Fruit fly (Drosophila melanogaster) whole organism, embryonic: ENCODE data around the gene CG32483.

Experiments used
- Bgb ChIP-seq: fragments of 200-800 bp; sonication (Bioruptor generic); IDR thresholded peaks from 2 replicates; pipeline ENCODE4 v1.3.6; 2022; ENCODE audit warnings: missing biosample characterization, missing genetic modification characterization; ENCODE audit not compliant: partially characterized antibody
- BtbVII ChIP-seq: fragments of 200-800 bp; sonication (Bioruptor generic); optimal IDR thresholded peaks from 3 replicates; lab custom pipeline; 2017; ENCODE audit warnings: missing biosample characterization, mild to moderate bottlenecking, missing genetic modification characterization
- CG10979 ChIP-seq: fragments of 200-800 bp; sonication (Bioruptor generic); optimal IDR thresholded peaks from 2 replicates; lab custom pipeline; 2018; ENCODE audit warnings: missing biosample characterization, mild to moderate bottlenecking, missing genetic modification characterization, moderate library complexity
- CG11504 ChIP-seq: fragments of 200-800 bp; sonication (Bioruptor generic); optimal IDR thresholded peaks from 3 replicates; lab custom pipeline; 2019; ENCODE audit warnings: missing biosample characterization, mild to moderate bottlenecking, missing genetic modification characterization, moderate library complexity
- CG12155 ChIP-seq: fragments of 200-800 bp; sonication (Bioruptor generic); optimal IDR thresholded peaks from 3 replicates; lab custom pipeline; 2016; ENCODE audit warnings: missing biosample characterization, missing genetic modification characterization
- CG14710 ChIP-seq: fragments of 200-800 bp; sonication (Bioruptor generic); optimal IDR thresholded peaks from 3 replicates; lab custom pipeline; 2019; ENCODE audit warnings: missing biosample characterization, mild to moderate bottlenecking, missing genetic modification characterization, moderate library complexity
- CG15011 ChIP-seq: fragments of 200-800 bp; sonication (Bioruptor generic); optimal IDR thresholded peaks from 3 replicates; lab custom pipeline; 2018; ENCODE audit warnings: missing biosample characterization, mild to moderate bottlenecking, missing genetic modification characterization
- CG1602 ChIP-seq: fragments of 200-800 bp; sonication (Bioruptor generic); optimal IDR thresholded peaks from 3 replicates; lab custom pipeline; 2016; ENCODE audit warnings: missing biosample characterization, missing genetic modification characterization
- CG17568 ChIP-seq: fragments of 200-800 bp; sonication (Bioruptor generic); optimal IDR thresholded peaks from 2 replicates; lab custom pipeline; 2018; ENCODE audit warnings: missing biosample characterization, mild to moderate bottlenecking, missing genetic modification characterization, moderate library complexity
- CG18599 ChIP-seq: fragments of 200-800 bp; sonication (Bioruptor generic); optimal IDR thresholded peaks from 3 replicates; lab custom pipeline; 2017; ENCODE audit warnings: missing biosample characterization, missing genetic modification characterization, mild to moderate bottlenecking, moderate library complexity, missing genetic modification reagents
- CG2875 ChIP-seq: fragments of 200-800 bp; sonication (Bioruptor generic); optimal IDR thresholded peaks from 2 replicates; lab custom pipeline; 2017; ENCODE audit warnings: missing biosample characterization, mild to moderate bottlenecking, missing genetic modification characterization, missing genetic modification reagents
- CG31388 ChIP-seq: fragments of 200-800 bp; sonication (Bioruptor generic); optimal IDR thresholded peaks from 2 replicates; lab custom pipeline; 2016; ENCODE audit warnings: missing biosample characterization, missing genetic modification characterization
- CG31441 ChIP-seq: fragments of 200-800 bp; sonication (Bioruptor generic); IDR thresholded peaks from 2 replicates; pipeline ENCODE4 v1.3.6; 2022; ENCODE audit warnings: missing biosample characterization, missing genetic modification characterization
- CG3847 ChIP-seq: fragments of 200-800 bp; sonication (Bioruptor generic); IDR thresholded peaks from 2 replicates; pipeline ENCODE4 v1.3.6; 2022; ENCODE audit warnings: missing biosample characterization, missing genetic modification characterization
- CG6791 ChIP-seq: fragments of 200-800 bp; sonication (Bioruptor generic); IDR thresholded peaks from 3 replicates; pipeline ENCODE4 v1.3.6; 2022; ENCODE audit warnings: missing biosample characterization, missing genetic modification characterization; ENCODE audit not compliant: partially characterized antibody
- CG8924 ChIP-seq: fragments of 200-800 bp; optimal IDR thresholded peaks from 3 replicates; lab custom pipeline; 2019; ENCODE audit warnings: missing biosample characterization, mild to moderate bottlenecking, missing genetic modification characterization, moderate library complexity
- CG9215 ChIP-seq: fragments of 200-800 bp; sonication (Bioruptor generic); IDR thresholded peaks from 2 replicates; pipeline ENCODE4 v1.3.6; 2022; ENCODE audit warnings: missing biosample characterization, missing genetic modification characterization
- Fer1 ChIP-seq: fragments of 200-800 bp; sonication (Bioruptor generic); optimal IDR thresholded peaks from 2 replicates; lab custom pipeline; 2017; ENCODE audit warnings: missing biosample characterization, mild to moderate bottlenecking, missing genetic modification characterization
- Hmx ChIP-seq: fragments of 200-800 bp; sonication (Bioruptor generic); optimal IDR thresholded peaks from 2 replicates; lab custom pipeline; 2016; ENCODE audit warnings: missing biosample characterization, missing genetic modification characterization
- Lim3 ChIP-seq: fragments of 200-800 bp; sonication (Bioruptor generic); IDR thresholded peaks from 2 replicates; pipeline ENCODE4 v1.3.6; 2022; ENCODE audit warnings: missing biosample characterization, missing genetic modification characterization
- Neu2 ChIP-seq: fragments of 200-800 bp; sonication (Bioruptor generic); optimal IDR thresholded peaks from 3 replicates; lab custom pipeline; 2016; ENCODE audit warnings: missing biosample characterization, missing genetic modification characterization, borderline replicate concordance
- PHDP ChIP-seq: fragments of 200-800 bp; sonication (Bioruptor generic); optimal IDR thresholded peaks from 3 replicates; lab custom pipeline; 2018; ENCODE audit warnings: missing biosample characterization, mild to moderate bottlenecking, missing genetic modification characterization, moderate library complexity
- Pdp1 ChIP-seq, 2 experiments: fragments of 200-800 bp; sonication (Bioruptor generic); optimal IDR thresholded peaks; 3 replicates each; lab custom pipeline; 2016; ENCODE audit warnings: missing biosample characterization in 2 of 2, missing genetic modification characterization in 2 of 2, mild to moderate bottlenecking in 1 of 2, moderate library complexity in 1 of 2
- Sox102F ChIP-seq: fragments of 200-800 bp; sonication (Bioruptor generic); optimal IDR thresholded peaks from 2 replicates; lab custom pipeline; 2018; ENCODE audit warnings: missing biosample characterization, mild to moderate bottlenecking, missing genetic modification characterization, moderate library complexity
- Trl ChIP-seq, 3 experiments: fragments of >200 bp in 2 of 3; fragments of 200-800 bp in 1 of 3; sonication (Bioruptor generic) in 1 of 3; optimal IDR thresholded peaks; 2 replicates in 1 of 3; 3 replicates in 2 of 3; lab custom pipeline; 2016 to 2017; ENCODE audit warnings: missing biosample characterization in 1 of 3, missing genetic modification characterization in 1 of 3
- bbx ChIP-seq: fragments of 200-800 bp; sonication (Bioruptor generic); IDR thresholded peaks from 2 replicates; pipeline ENCODE4 v1.3.6; 2022; ENCODE audit warnings: missing biosample characterization, missing genetic modification characterization; ENCODE audit not compliant: partially characterized antibody
- cato ChIP-seq: fragments of 200-800 bp; sonication (Bioruptor generic); optimal IDR thresholded peaks from 2 replicates; lab custom pipeline; 2016; ENCODE audit warnings: missing biosample characterization, missing genetic modification characterization, borderline replicate concordance
- ci ChIP-seq: fragments of 200-800 bp; sonication (Bioruptor generic); IDR thresholded peaks from 3 replicates; pipeline ENCODE4 v1.3.6; 2022; ENCODE audit warnings: missing biosample characterization, missing genetic modification characterization
- dpn ChIP-seq, 2 experiments: fragments of 200-800 bp; sonication (Bioruptor generic); optimal IDR thresholded peaks; 3 replicates each; lab custom pipeline; 2016; ENCODE audit warnings: missing biosample characterization in 2 of 2, missing genetic modification characterization in 2 of 2
- fd102C ChIP-seq: fragments of 200-800 bp; sonication (Bioruptor generic); optimal IDR thresholded peaks from 2 replicates; lab custom pipeline; 2018; ENCODE audit warnings: missing biosample characterization, mild to moderate bottlenecking, missing genetic modification characterization, moderate library complexity
- fd3F ChIP-seq: fragments of 200-800 bp; sonication (Bioruptor generic); optimal IDR thresholded peaks from 2 replicates; lab custom pipeline; 2018; ENCODE audit warnings: missing biosample characterization, mild to moderate bottlenecking, missing genetic modification characterization, moderate library complexity
- fu2 ChIP-seq: fragments of 200-800 bp; sonication (Bioruptor generic); optimal IDR thresholded peaks from 2 replicates; lab custom pipeline; 2016; ENCODE audit warnings: missing biosample characterization, missing genetic modification characterization
- grau ChIP-seq: fragments of 200-800 bp; optimal IDR thresholded peaks from 3 replicates; lab custom pipeline; 2019; ENCODE audit warnings: missing biosample characterization, mild to moderate bottlenecking, missing genetic modification characterization, moderate library complexity
- jigr1 ChIP-seq: fragments of 200-800 bp; sonication (Bioruptor generic); IDR thresholded peaks from 3 replicates; pipeline ENCODE4 v1.3.6; 2022; ENCODE audit warnings: missing biosample characterization, missing genetic modification characterization
- jumu ChIP-seq: fragments of 200-800 bp; sonication (Bioruptor generic); optimal IDR thresholded peaks from 3 replicates; lab custom pipeline; 2016; ENCODE audit warnings: missing biosample characterization, missing genetic modification characterization
- nmo ChIP-seq: fragments of 200-800 bp; sonication (Bioruptor generic); optimal IDR thresholded peaks from 2 replicates; lab custom pipeline; 2018; ENCODE audit warnings: missing biosample characterization, mild to moderate bottlenecking, missing genetic modification characterization, moderate library complexity
- prd ChIP-seq, 3 experiments: fragments of >200 bp in 2 of 3; fragments of 200-800 bp in 1 of 3; sonication (Bioruptor generic) in 1 of 3; optimal IDR thresholded peaks in 2 of 3; IDR thresholded peaks in 1 of 3; 2 replicates in 2 of 3; 3 replicates in 1 of 3; pipeline versions ENCODE4 v1.3.6 to Lab custom; 2017 to 2022; ENCODE audit warnings: missing biosample characterization in 1 of 3, missing genetic modification characterization in 1 of 3
- pum ChIP-seq: fragments of 200-800 bp; sonication (Bioruptor generic); optimal IDR thresholded peaks from 2 replicates; lab custom pipeline; 2016; ENCODE audit warnings: missing biosample characterization, missing genetic modification characterization
- schlank ChIP-seq: fragments of 200-800 bp; sonication (Bioruptor generic); optimal IDR thresholded peaks from 2 replicates; lab custom pipeline; 2018; ENCODE audit warnings: missing biosample characterization, mild to moderate bottlenecking, missing genetic modification characterization
- scrt ChIP-seq: fragments of 200-800 bp; sonication (Bioruptor generic); optimal IDR thresholded peaks from 2 replicates; lab custom pipeline; 2018; ENCODE audit warnings: missing biosample characterization, mild to moderate bottlenecking, missing genetic modification characterization, moderate library complexity
- sd ChIP-seq: fragments of 200-800 bp; sonication (Bioruptor generic); optimal IDR thresholded peaks from 3 replicates; lab custom pipeline; 2018; ENCODE audit warnings: missing biosample characterization, mild to moderate bottlenecking, missing genetic modification characterization, moderate library complexity
- sens ChIP-seq: fragments of 200-800 bp; sonication (Bioruptor generic); peaks from one replicate; lab custom pipeline; 2016; ENCODE audit warnings: missing biosample characterization, missing genetic modification characterization
- sug ChIP-seq: fragments of 200-800 bp; optimal IDR thresholded peaks from 2 replicates; lab custom pipeline; 2019; ENCODE audit warnings: missing biosample characterization, mild to moderate bottlenecking, missing genetic modification characterization, moderate library complexity
- toy ChIP-seq: fragments of 200-800 bp; sonication (Bioruptor generic); IDR thresholded peaks from 2 replicates; pipeline ENCODE4 v1.3.6; 2022; ENCODE audit warnings: missing biosample characterization, missing genetic modification characterization
- trem ChIP-seq: fragments of 200-800 bp; optimal IDR thresholded peaks from 3 replicates; lab custom pipeline; 2019; ENCODE audit warnings: missing biosample characterization, mild to moderate bottlenecking, missing genetic modification characterization, moderate library complexity
- unpg ChIP-seq: fragments of 200-800 bp; sonication (Bioruptor generic); optimal IDR thresholded peaks from 3 replicates; lab custom pipeline; 2018; ENCODE audit warnings: missing biosample characterization, mild to moderate bottlenecking, missing genetic modification characterization, moderate library complexity

The CG32483 gene

DNA sequence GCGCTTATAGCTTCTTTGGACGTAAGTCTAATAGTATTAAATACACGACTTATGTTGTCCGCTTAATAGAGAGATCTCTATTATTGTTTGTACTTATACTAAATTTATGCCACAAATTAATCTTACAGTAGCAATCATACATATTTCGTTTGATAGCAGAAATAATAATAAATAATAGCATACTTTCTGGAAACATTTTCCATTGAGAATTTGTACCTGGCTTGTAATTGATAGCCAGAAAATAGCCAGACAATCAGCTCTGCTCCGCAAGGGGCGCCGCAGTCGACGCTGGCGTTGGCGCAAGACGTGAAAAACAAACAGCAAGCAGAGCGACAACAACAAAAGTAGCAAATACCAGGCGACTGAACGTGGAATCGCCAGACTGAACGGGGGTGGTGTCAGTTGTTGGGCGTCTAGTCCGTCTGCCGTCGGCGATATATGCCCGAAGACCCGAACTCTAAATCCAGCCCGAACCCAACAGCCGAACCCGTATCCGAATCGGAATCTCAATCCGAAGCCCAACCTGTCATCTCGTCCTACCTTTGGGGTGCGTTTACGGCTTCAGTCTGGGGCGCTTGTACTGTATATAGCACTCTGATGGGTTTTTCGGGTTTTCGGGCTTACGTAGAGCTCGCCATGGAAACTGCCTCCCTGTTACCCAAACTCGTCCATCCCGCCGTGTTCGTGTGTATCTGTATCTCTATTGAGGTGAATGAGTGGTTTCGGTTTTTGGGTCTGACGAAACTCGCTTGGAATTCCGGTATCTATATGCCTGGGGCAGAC lies 9.7 kb upstream of the CG32483 start (continued):
- TF ChIP-seq ci (GFP tag; lab: Robert Waterston, UW) (peak; percentile 61; the same call in 2 of the 3 replicates), CG1602 (GFP tag; lab: Kevin White, UChicago) (peak; percentile 63), Fer1 (GFP tag; lab: Kevin White, UChicago) (peak; percentile 24), CG14710 (tag; lab: Kevin White, UChicago) (peak; percentile 33), Trl (optimal IDR thresholded peaks at IDR 0.05; lab: Kevin White, UChicago) (no peak), Trl (GFP tag; optimal IDR thresholded peaks at IDR 0.05; lab: Kevin White, UChicago) (no peak), bbx (GFP tag; lab: Robert Waterston, UW) (0 out of 2 replicates have a peak, but pooled peaks have one; percentile 10), Neu2 (no peak), sug (tag; lab: Kevin White, UChicago) (peak; percentile 54), sens (peak; percentile 95), CG11504 (tag; lab: Kevin White, UChicago) (peak; percentile 47), fd3F (GFP tag; lab: Kevin White, UChicago) (peak; percentile 11), CG15011 (peak; percentile 39), CG31388 (no peak), PHDP (tag; lab: Kevin White, UChicago) (peak; percentile 30), CG8924 (tag; lab: Kevin White, UChicago) (peak; percentile 45), CG12155 (GFP tag; lab: Kevin White, UChicago) (peak; percentile 24), Sox102F (GFP tag; lab: Kevin White, UChicago) (peak; percentile 27), BtbVII (GFP tag; lab: Kevin White, UChicago) (no peak), cato (GFP tag; lab: Kevin White, UChicago) (peak; percentile 29), jumu (GFP tag; lab: Kevin White, UChicago) (peak; percentile 15), toy (GFP tag; lab: Robert Waterston, UW) (no peak), CG18599 (GFP tag; lab: Kevin White, UChicago) (peak; percentile 60), CG2875 (GFP tag; lab: Kevin White, UChicago) (no peak), trem (no peak), grau (peak; percentile 66), Hmx (GFP tag; lab: Kevin White, UChicago) (peak; percentile 47), fd102C (GFP tag; lab: Kevin White, UChicago) (peak; percentile 30), CG17568 (peak; percentile 9), prd (optimal IDR thresholded peaks at IDR 0.05; lab: Kevin White, UChicago) (no peak), prd (GFP tag; IDR thresholded peaks at IDR 0.05; lab: Robert Waterston, UW) (0 out of 3 replicates have a peak, but pooled peaks have one; percentile 34), Pdp1 (GFP tag; optimal IDR thresholded peaks at IDR 0.05; lab: Kevin White, UChicago) (peak in 1 of 2 experiments; percentile 11), CG9215 (GFP tag; lab: Robert Waterston, UW) (peak; percentile 28; the same call in 1 of the 2 replicates), CG6791 (GFP tag; lab: Robert Waterston, UW) (peak; percentile 89), Bgb (GFP tag; lab: Robert Waterston, UW) (peak; percentile 20; the same call in 1 of the 2 replicates), scrt (GFP tag; lab: Kevin White, UChicago) (peak; percentile 61), jigr1 (GFP tag; lab: Robert Waterston, UW) (no peak), nmo (peak; percentile 67), dpn (GFP tag; optimal IDR thresholded peaks at IDR 0.05; lab: Kevin White, UChicago) (peak in 1 of 2 experiments; percentile 29), CG31441 (GFP tag; lab: Robert Waterston, UW) (0 out of 2 replicates have a peak, but pooled peaks have one; percentile 45), sd (tag; lab: Kevin White, UChicago) (peak; percentile 63), pum (GFP tag; lab: Kevin White, UChicago) (peak; percentile 3), Lim3 (GFP tag; lab: Robert Waterston, UW) (no peak), CG10979 (peak; percentile 25), schlank (tag; lab: Kevin White, UChicago) (peak; percentile 5), unpg (GFP tag; lab: Kevin White, UChicago) (peak; percentile 38), fu2 (GFP tag; lab: Kevin White, UChicago) (no peak), CG3847 (no peak)
